Worm (Caenorhabditis elegans): ENCODE measurements around the gene clec-126.

clec-126 gene

DNA sequence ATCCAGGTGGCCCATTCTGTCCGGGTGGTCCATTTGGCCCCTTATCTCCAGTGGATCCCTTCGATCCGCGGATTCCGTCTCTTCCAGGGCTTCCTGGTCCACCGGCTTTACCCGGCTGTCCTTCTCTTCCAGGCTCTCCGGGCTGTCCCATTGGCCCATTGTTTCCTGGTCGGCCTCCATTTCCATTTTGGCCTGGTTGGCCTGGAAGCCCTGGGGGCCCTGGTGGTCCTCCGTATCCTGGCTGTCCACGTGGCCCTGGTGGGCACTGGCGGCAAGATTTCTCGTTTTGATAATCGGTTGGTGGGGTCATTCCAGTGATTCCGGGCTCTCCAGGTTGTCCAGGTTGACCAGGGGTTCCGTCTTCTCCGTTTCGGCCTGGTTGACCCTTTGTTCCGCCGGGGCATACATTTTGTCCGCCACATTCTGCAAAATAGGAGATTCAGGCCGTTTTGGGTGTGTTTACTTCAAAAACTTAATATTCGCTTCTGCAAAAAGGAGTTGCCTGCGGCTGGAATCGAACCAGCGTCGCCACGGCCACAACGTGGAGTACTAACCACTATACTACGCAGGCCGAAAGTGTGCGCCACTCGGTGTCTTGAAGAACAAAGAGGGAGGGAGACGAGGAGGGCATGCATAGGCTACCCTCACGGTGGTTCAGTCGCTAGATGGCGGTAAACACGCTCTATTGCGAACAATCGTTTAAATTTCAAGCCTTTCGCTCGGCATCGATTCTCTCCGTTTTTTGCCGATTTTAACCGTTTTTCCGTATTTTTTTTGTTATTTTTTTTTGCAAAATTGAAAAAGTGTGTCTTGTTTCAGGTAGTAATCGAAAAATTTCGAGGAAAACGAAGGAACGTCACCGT lies 1.9 kb downstream of the clec-126 start, which contains the start of gene W09G10.9 (continued):
- peak; percentile 12 for TF ChIP-seq nhr-80 (tag; optimal IDR thresholded peaks at IDR 0.05)
- TF ChIP-seq tlf-1 (GFP tag; optimal IDR thresholded peaks at IDR 0.05): no peak
- no peak for TF ChIP-seq akir-1 (GFP tag; optimal IDR thresholded peaks at IDR 0.05)
- no peak for TF ChIP-seq nhr-120 (GFP tag; IDR thresholded peaks at IDR 0.05)
- TF ChIP-seq ZK185.1 (tag; optimal IDR thresholded peaks at IDR 0.05; ENCODE audit: poor library complexity, severe bottlenecking): peak; percentile 71
- no peak for TF ChIP-seq madf-3 (GFP tag; IDR thresholded peaks at IDR 0.05)
- 0 out of 2 replicates have a peak, but pooled peaks have one; percentile 41 for TF ChIP-seq C17E4.6 (GFP tag; IDR thresholded peaks at IDR 0.05)
- TF ChIP-seq F52B5.7 (tag; optimal IDR thresholded peaks at IDR 0.05): peak; percentile 28
- TF ChIP-seq B0336.3 (GFP tag; IDR thresholded peaks at IDR 0.05): peak; percentile 49; the same call in 1 of the 2 replicates
- peak; percentile 23 for TF ChIP-seq atf-7 (tag; optimal IDR thresholded peaks at IDR 0.05)
- peak; percentile 91 for TF ChIP-seq pbrm-1 (GFP tag; IDR thresholded peaks at IDR 0.05)
- 0 out of 2 replicates have a peak, but pooled peaks have one; percentile 65 for TF ChIP-seq Y79H2A.3 (GFP tag; conservative IDR thresholded peaks at IDR 0.05)
- peak; percentile 23 for TF ChIP-seq ztf-18 (tag; optimal IDR thresholded peaks at IDR 0.05)
- TF ChIP-seq lin-54 (GFP tag; optimal IDR thresholded peaks at IDR 0.05): peak; percentile 45
- TF ChIP-seq chd-7 (tag; optimal IDR thresholded peaks at IDR 0.05): peak; percentile 14
- peak; percentile 90 for TF ChIP-seq tbp1 (GFP tag; optimal IDR thresholded peaks at IDR 0.05)
- peak; percentile 56 for TF ChIP-seq lsl-1 (GFP tag; optimal IDR thresholded peaks at IDR 0.05)
- TF ChIP-seq lin-40 (tag; optimal IDR thresholded peaks at IDR 0.05): peak; percentile 61
- TF ChIP-seq Y95B8A.8 (GFP tag; IDR thresholded peaks at IDR 0.05): peak; percentile 83
- no peak for TF ChIP-seq dpl-1 (GFP tag; optimal IDR thresholded peaks at IDR 0.05)
- TF ChIP-seq Y53G8AR.9 (GFP tag; conservative IDR thresholded peaks at IDR 0.05): no peak
- peak; percentile 84 for TF ChIP-seq K11D2.4 (GFP tag; IDR thresholded peaks at IDR 0.05)
- TF ChIP-seq ceh-100 (GFP tag; IDR thresholded peaks at IDR 0.05): peak; percentile 70

- TF ChIP-seq rcor-1 (GFP tag; IDR thresholded peaks at IDR 0.05): peak; percentile 55
- TF ChIP-seq cebp-1 (GFP tag; IDR thresholded peaks at IDR 0.05): peak; percentile 58
- peak; percentile 62 for TF ChIP-seq cebp-1 (tag; optimal IDR thresholded peaks at IDR 0.05)
- TF ChIP-seq C17E4.6 (GFP tag; IDR thresholded peaks at IDR 0.05): 0 out of 2 replicates have a peak, but pooled peaks have one; percentile 20
- peak; percentile 63 for TF ChIP-seq lsl-1 (GFP tag; optimal IDR thresholded peaks at IDR 0.05)
- TF ChIP-seq F33H1.4 (GFP tag; IDR thresholded peaks at IDR 0.05): peak; percentile 50; the same call in 1 of the 2 replicates
- peak; percentile 96 for TF ChIP-seq mcd-1 (GFP tag; IDR thresholded peaks at IDR 0.05)
- TF ChIP-seq C06A6.2 (GFP tag; conservative IDR thresholded peaks at IDR 0.05): peak; percentile 81
- peak; percentile 94 for TF ChIP-seq hmg-1.2 (GFP tag; IDR thresholded peaks at IDR 0.05)
- peak; percentile 52; the same call in 1 of the 2 replicates for TF ChIP-seq let-526 (GFP tag; IDR thresholded peaks at IDR 0.05)
- peak; percentile 62 for TF ChIP-seq D2030.7 (GFP tag; IDR thresholded peaks at IDR 0.05)
- TF ChIP-seq ztf-26 (tag; optimal IDR thresholded peaks at IDR 0.05): peak; percentile 5
- TF ChIP-seq B0261.1 (tag; optimal IDR thresholded peaks at IDR 0.05): peak; percentile 42
- peak; percentile 79 for TF ChIP-seq attf-5 (GFP tag; optimal IDR thresholded peaks at IDR 0.05)
- peak; percentile 90 for TF ChIP-seq K11D2.4 (GFP tag; IDR thresholded peaks at IDR 0.05)
- TF ChIP-seq madf-6 (GFP tag; IDR thresholded peaks at IDR 0.05): peak; percentile 52
- TF ChIP-seq dox-1 (GFP tag; IDR thresholded peaks at IDR 0.05): peak; percentile 76
- peak; percentile 84 for TF ChIP-seq nfyb-1 (GFP tag; IDR thresholded peaks at IDR 0.05)
- peak; percentile 51; the same call in 1 of the 2 replicates for TF ChIP-seq B0019.2 (GFP tag; conservative IDR thresholded peaks at IDR 0.05)
- TF ChIP-seq ceh-91 (GFP tag; IDR thresholded peaks at IDR 0.05): peak; percentile 38; the same call in 1 of the 2 replicates
- peak; percentile 54 for TF ChIP-seq lin-54 (GFP tag; optimal IDR thresholded peaks at IDR 0.05)
- TF ChIP-seq madf-8 (GFP tag; conservative IDR thresholded peaks at IDR 0.05): 0 out of 2 replicates have a peak, but pooled peaks have one; percentile 14
- TF ChIP-seq lin-40 (tag; optimal IDR thresholded peaks at IDR 0.05): peak; percentile 68
- peak; percentile 68 for TF ChIP-seq ceh-100 (GFP tag; IDR thresholded peaks at IDR 0.05)
- peak in 1 of 3 experiments; percentile 62 for TF ChIP-seq lin-35 (GFP tag; optimal IDR thresholded peaks at IDR 0.05)
- TF ChIP-seq ZK185.1 (tag; optimal IDR thresholded peaks at IDR 0.05; ENCODE audit: poor library complexity, severe bottlenecking): peak; percentile 51
- TF ChIP-seq tbp1 (GFP tag; optimal IDR thresholded peaks at IDR 0.05): peak; percentile 47
- peak; percentile 71 for TF ChIP-seq attf-3 (GFP tag; conservative IDR thresholded peaks at IDR 0.05)
- TF ChIP-seq egl-18 (GFP tag; IDR thresholded peaks at IDR 0.05): peak; percentile 68; the same call in 1 of the 2 replicates
Measured at ce11 chrII:3523547-3523946, 4.3 kb downstream of the clec-126 start.
